Worm (Caenorhabditis elegans) whole organism, L1 larva: Measurements from ENCODE around the gene Y51H7BR.8.

Experiments used
- blmp-1 ChIP-seq: fragments of 150-350 bp; optimal IDR thresholded peaks from 2 replicates; lab custom pipeline; 2014; ENCODE audit warnings: missing biosample characterization, missing genetic modification characterization
- egl-13 ChIP-seq: sonication (generic microtip); optimal IDR thresholded peaks from 2 replicates; lab custom pipeline; 2016; ENCODE audit warnings: missing genotype, missing genetic modification reagents, missing genetic modification characterization, missing compliant biosample characterization
- snpc-4 ChIP-seq: fragments of 150-350 bp; optimal IDR thresholded peaks from 2 replicates; lab custom pipeline; 2014; ENCODE audit warnings: missing biosample characterization, missing genetic modification characterization

- TF ChIP-seq egl-13 (tag; lab: Kevin White, UChicago): no peak
- no peak for TF ChIP-seq snpc-4
- TF ChIP-seq blmp-1: no peak
Observed at ce11 chrII:1521956-1522355, 2.9 kb downstream of the Y51H7BR.8 start.
